Fruit fly (Drosophila melanogaster): Measurements from ENCODE around the gene rogdi.

DNA sequence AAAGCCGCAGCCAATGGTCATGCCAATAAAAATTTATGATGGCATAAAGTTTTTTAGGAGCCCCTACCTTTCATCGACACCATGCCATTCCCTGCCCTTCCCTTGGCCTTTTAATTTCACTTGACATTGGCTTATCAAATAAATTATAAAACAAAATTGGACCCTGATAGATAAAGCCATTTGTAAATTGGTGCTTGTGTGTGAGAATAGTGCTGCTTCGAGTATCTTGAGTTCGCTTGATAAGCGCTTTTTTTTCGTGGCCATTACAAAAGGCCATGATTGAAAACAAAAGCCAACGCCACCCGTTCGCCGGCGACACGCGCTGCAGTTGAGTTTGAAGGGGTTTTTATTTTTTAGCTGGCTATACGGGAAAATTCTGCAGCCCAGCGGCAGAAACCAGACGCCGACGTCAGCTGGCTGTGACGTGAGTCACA lies 617 bp downstream of the rogdi start:
- TF ChIP-seq tj (GFP tag; optimal IDR thresholded peaks at IDR 0.05) (peak; percentile 95), bab1 (GFP tag; optimal IDR thresholded peaks at IDR 0.05) (peak; percentile 44), toe (GFP tag; optimal IDR thresholded peaks at IDR 0.05) (no peak), Hr96 (GFP tag; optimal IDR thresholded peaks at IDR 0.05) (peak; percentile 8), Crg-1 (GFP tag; optimal IDR thresholded peaks at IDR 0.05) (no peak), kay (GFP tag; ENCODE audit: borderline replicate concordance) (peak; percentile 77), CG12768 (GFP tag; optimal IDR thresholded peaks at IDR 0.05) (peak; percentile 64), cnc (optimal IDR thresholded peaks at IDR 0.05) (no peak), pad (GFP tag; optimal IDR thresholded peaks at IDR 0.05) (peak; percentile 37), ovo (GFP tag; optimal IDR thresholded peaks at IDR 0.05) (no peak), CG11617 (GFP tag; optimal IDR thresholded peaks at IDR 0.05) (peak; percentile 49), cic (GFP tag; optimal IDR thresholded peaks at IDR 0.05) (peak; percentile 70)
